Fruit fly (Drosophila melanogaster) whole organism, prepupa: Measurements from ENCODE around the gene Sap130.

Experiments used
- Blimp-1 ChIP-seq: fragments of 200-800 bp; sonication (Bioruptor generic); optimal IDR thresholded peaks from 3 replicates; lab custom pipeline; 2017; ENCODE audit warnings: missing biosample characterization, missing genetic modification characterization, mild to moderate bottlenecking, moderate library complexity, missing genetic modification reagents
- CG10631 ChIP-seq: fragments of 200-800 bp; sonication (Bioruptor generic); optimal IDR thresholded peaks from 2 replicates; lab custom pipeline; 2016; ENCODE audit warnings: missing biosample characterization, missing genetic modification characterization
- CG11294 ChIP-seq: fragments of 200-800 bp; sonication (Bioruptor generic); IDR thresholded peaks from 2 replicates; pipeline ENCODE4 v1.3.6; 2022; ENCODE audit warnings: missing biosample characterization, missing genetic modification characterization
- CG11762 ChIP-seq: fragments of 200-800 bp; sonication (Bioruptor generic); optimal IDR thresholded peaks from 3 replicates; lab custom pipeline; 2016; ENCODE audit warnings: missing biosample characterization, missing genetic modification characterization; ENCODE audit not compliant: insufficient read depth
- CG11902 ChIP-seq: fragments of 200-800 bp; sonication (Bioruptor generic); optimal IDR thresholded peaks from 3 replicates; lab custom pipeline; 2016; ENCODE audit warnings: missing biosample characterization, missing genetic modification characterization
- CG15336 ChIP-seq: fragments of 200-800 bp; sonication (Bioruptor generic); IDR thresholded peaks from 2 replicates; pipeline ENCODE4 v1.3.6; 2022; ENCODE audit warnings: missing biosample characterization, missing genetic modification characterization
- CG16779 ChIP-seq: fragments of 200-800 bp; sonication (Bioruptor generic); optimal IDR thresholded peaks from 3 replicates; lab custom pipeline; 2017; ENCODE audit warnings: missing biosample characterization, mild to moderate bottlenecking, missing genetic modification characterization
- CG3032 ChIP-seq: fragments of 200-800 bp; optimal IDR thresholded peaks from 2 replicates; lab custom pipeline; 2019; ENCODE audit warnings: missing biosample characterization, mild to moderate bottlenecking, missing genetic modification characterization, moderate library complexity
- CG32006 ChIP-seq: fragments of 200-800 bp; sonication (Bioruptor generic); optimal IDR thresholded peaks from 3 replicates; lab custom pipeline; 2017; ENCODE audit warnings: missing biosample characterization, mild to moderate bottlenecking, missing genetic modification characterization
- CG34406 ChIP-seq: fragments of 200-800 bp; sonication (Bioruptor generic); optimal IDR thresholded peaks from 3 replicates; lab custom pipeline; 2016; ENCODE audit warnings: missing biosample characterization, missing genetic modification characterization
- CG3919 ChIP-seq: fragments of 200-800 bp; sonication (Bioruptor generic); optimal IDR thresholded peaks from 3 replicates; lab custom pipeline; 2016; ENCODE audit warnings: missing biosample characterization, missing genetic modification characterization
- CG4318 ChIP-seq: fragments of 200-800 bp; sonication (Bioruptor generic); optimal IDR thresholded peaks from 3 replicates; lab custom pipeline; 2017; ENCODE audit warnings: missing biosample characterization, mild to moderate bottlenecking, missing genetic modification characterization
- CG6163 ChIP-seq: fragments of 200-800 bp; sonication (Bioruptor generic); IDR thresholded peaks from 3 replicates; pipeline ENCODE4 v1.3.6; 2022; ENCODE audit warnings: missing biosample characterization, missing genetic modification characterization
- CG6276 ChIP-seq: fragments of 200-800 bp; sonication (Bioruptor generic); optimal IDR thresholded peaks from 2 replicates; lab custom pipeline; 2017; ENCODE audit warnings: missing biosample characterization, mild to moderate bottlenecking, missing genetic modification characterization
- CG6792 ChIP-seq: fragments of 200-800 bp; sonication (Bioruptor generic); optimal IDR thresholded peaks from 3 replicates; lab custom pipeline; 2016; ENCODE audit warnings: missing biosample characterization, missing genetic modification characterization
- CG7368 ChIP-seq: fragments of 200-800 bp; sonication (Bioruptor generic); optimal IDR thresholded peaks from 3 replicates; lab custom pipeline; 2016; ENCODE audit warnings: missing biosample characterization, missing genetic modification characterization
- CG8119 ChIP-seq: fragments of 200-800 bp; sonication (Bioruptor generic); IDR thresholded peaks from 3 replicates; pipeline ENCODE4 v1.3.6; 2022; ENCODE audit warnings: missing biosample characterization, missing genetic modification characterization
- CG8319 ChIP-seq: fragments of 200-800 bp; sonication (Bioruptor generic); optimal IDR thresholded peaks from 3 replicates; lab custom pipeline; 2016; ENCODE audit warnings: missing biosample characterization, missing genetic modification characterization
- Eip75B ChIP-seq: fragments of 200-800 bp; sonication (Bioruptor generic); optimal IDR thresholded peaks from 3 replicates; lab custom pipeline; 2016; ENCODE audit warnings: missing biosample characterization, missing genetic modification characterization
- Eip78C ChIP-seq: fragments of 200-800 bp; sonication (Bioruptor generic); peaks from one replicate; lab custom pipeline; 2016; ENCODE audit warnings: missing biosample characterization, missing genetic modification characterization
- Eip93F ChIP-seq: fragments of 200-800 bp; sonication (Bioruptor generic); optimal IDR thresholded peaks from 2 replicates; lab custom pipeline; 2016; ENCODE audit warnings: missing biosample characterization, mild to moderate bottlenecking, missing genetic modification characterization
- Ets21C ChIP-seq: fragments of 200-800 bp; sonication (Bioruptor generic); optimal IDR thresholded peaks from 3 replicates; lab custom pipeline; 2016; ENCODE audit warnings: missing biosample characterization, missing genetic modification characterization
- Ets96B ChIP-seq: fragments of 200-800 bp; optimal IDR thresholded peaks from 2 replicates; lab custom pipeline; 2019; ENCODE audit warnings: missing biosample characterization, mild to moderate bottlenecking, missing genetic modification characterization, moderate library complexity
- Gug ChIP-seq: fragments of 200-800 bp; sonication (Bioruptor generic); IDR thresholded peaks from 2 replicates; pipeline ENCODE4 v1.3.6; 2022; ENCODE audit warnings: missing biosample characterization, missing genetic modification characterization
- Hr39 ChIP-seq: fragments of 200-800 bp; sonication (Bioruptor generic); optimal IDR thresholded peaks from 2 replicates; lab custom pipeline; 2016; ENCODE audit warnings: missing biosample characterization, missing genetic modification characterization
- Hr4 ChIP-seq: fragments of 200-800 bp; sonication (Bioruptor generic); optimal IDR thresholded peaks from 3 replicates; lab custom pipeline; 2016; ENCODE audit warnings: missing biosample characterization, missing genetic modification characterization
- Lpt ChIP-seq: fragments of 200-800 bp; sonication (Bioruptor generic); optimal IDR thresholded peaks from 3 replicates; lab custom pipeline; 2016; ENCODE audit warnings: missing biosample characterization, missing genetic modification characterization
- Met ChIP-seq: fragments of 200-800 bp; sonication (Bioruptor generic); optimal IDR thresholded peaks from 3 replicates; lab custom pipeline; 2016; ENCODE audit warnings: missing biosample characterization, missing genetic modification characterization
- OdsH ChIP-seq: fragments of 200-800 bp; sonication (Bioruptor generic); optimal IDR thresholded peaks from 3 replicates; lab custom pipeline; 2016; ENCODE audit warnings: missing biosample characterization, missing genetic modification characterization
- Smox ChIP-seq: fragments of 200-800 bp; sonication (Bioruptor generic); optimal IDR thresholded peaks from 3 replicates; lab custom pipeline; 2016; ENCODE audit warnings: missing biosample characterization, missing genetic modification characterization
- Sox102F ChIP-seq: fragments of 200-800 bp; sonication (Bioruptor generic); optimal IDR thresholded peaks from 2 replicates; lab custom pipeline; 2016; ENCODE audit warnings: missing biosample characterization, mild to moderate bottlenecking, missing genetic modification characterization
- Sox14 ChIP-seq: fragments of 200-800 bp; sonication (Bioruptor generic); optimal IDR thresholded peaks from 3 replicates; lab custom pipeline; 2016; ENCODE audit warnings: missing biosample characterization, missing genetic modification characterization
- Sox15 ChIP-seq: fragments of 200-800 bp; sonication (Bioruptor generic); optimal IDR thresholded peaks from 3 replicates; lab custom pipeline; 2016; ENCODE audit warnings: missing biosample characterization, missing genetic modification characterization
- achi ChIP-seq: fragments of 200-800 bp; sonication (Bioruptor generic); optimal IDR thresholded peaks from 3 replicates; lab custom pipeline; 2016; ENCODE audit warnings: missing biosample characterization, missing genetic modification characterization
- acj6 ChIP-seq: fragments of 200-800 bp; sonication (Bioruptor generic); optimal IDR thresholded peaks from 3 replicates; lab custom pipeline; 2016; ENCODE audit warnings: missing biosample characterization, missing genetic modification characterization
- dac ChIP-seq: fragments of 200-800 bp; sonication (Bioruptor generic); optimal IDR thresholded peaks from 2 replicates; lab custom pipeline; 2017; ENCODE audit warnings: missing biosample characterization, mild to moderate bottlenecking, missing genetic modification characterization
- eg ChIP-seq: fragments of 200-800 bp; sonication (Bioruptor generic); IDR thresholded peaks from 3 replicates; pipeline ENCODE4 v1.3.6; 2022; ENCODE audit warnings: missing biosample characterization, missing genetic modification characterization
- esn ChIP-seq: fragments of 200-800 bp; sonication (Bioruptor generic); optimal IDR thresholded peaks from 2 replicates; lab custom pipeline; 2016; ENCODE audit warnings: missing biosample characterization, mild to moderate bottlenecking, missing genetic modification characterization, moderate library complexity
- fd85E ChIP-seq: fragments of 200-800 bp; sonication (Bioruptor generic); optimal IDR thresholded peaks from 3 replicates; lab custom pipeline; 2016; ENCODE audit warnings: missing biosample characterization, missing genetic modification characterization
- fkh ChIP-seq: fragments of 200-800 bp; sonication (Bioruptor generic); optimal IDR thresholded peaks from 3 replicates; lab custom pipeline; 2017; ENCODE audit warnings: missing biosample characterization, mild to moderate bottlenecking, missing genetic modification characterization, moderate library complexity
- net ChIP-seq: fragments of 200-800 bp; sonication (Bioruptor generic); optimal IDR thresholded peaks from 3 replicates; lab custom pipeline; 2016; ENCODE audit warnings: missing biosample characterization, missing genetic modification characterization
- pdm3 ChIP-seq: fragments of 200-800 bp; sonication (Bioruptor generic); optimal IDR thresholded peaks from 3 replicates; lab custom pipeline; 2016; ENCODE audit warnings: missing biosample characterization, missing genetic modification characterization
- salr ChIP-seq, 2 experiments: fragments of 200-800 bp; sonication (Bioruptor generic); optimal IDR thresholded peaks; 3 replicates each; lab custom pipeline; 2016 to 2018; ENCODE audit warnings: missing biosample characterization in 2 of 2, missing genetic modification characterization in 2 of 2, mild to moderate bottlenecking in 1 of 2
- ss ChIP-seq, 2 experiments: fragments of 200-800 bp; sonication (Bioruptor generic); optimal IDR thresholded peaks; 2 replicates in 1 of 2; 3 replicates in 1 of 2; lab custom pipeline; 2017 to 2018; ENCODE audit warnings: mild to moderate bottlenecking in 2 of 2, missing biosample characterization in 2 of 2, missing genetic modification characterization in 2 of 2, moderate library complexity in 1 of 2
- svp ChIP-seq: fragments of 200-800 bp; sonication (Bioruptor generic); peaks from one replicate; lab custom pipeline; 2016; ENCODE audit warnings: missing biosample characterization, missing genetic modification characterization
- topi ChIP-seq: fragments of 200-800 bp; sonication (Bioruptor generic); optimal IDR thresholded peaks from 3 replicates; lab custom pipeline; 2016; ENCODE audit warnings: missing biosample characterization, missing genetic modification characterization
- vri ChIP-seq: fragments of 200-800 bp; sonication (Bioruptor generic); optimal IDR thresholded peaks from 3 replicates; lab custom pipeline; 2016; ENCODE audit warnings: missing biosample characterization, mild to moderate bottlenecking, missing genetic modification characterization

Gene Sap130

dm6 chr3L:12828532-12828931 lies 22.8 kb downstream of the Sap130 start:
- TF ChIP-seq CG16779 (tag; lab: Kevin White, UChicago) (no peak), vri (no peak)
- TF ChIP-seq, all 60 proteins: peak for 0

DNA sequence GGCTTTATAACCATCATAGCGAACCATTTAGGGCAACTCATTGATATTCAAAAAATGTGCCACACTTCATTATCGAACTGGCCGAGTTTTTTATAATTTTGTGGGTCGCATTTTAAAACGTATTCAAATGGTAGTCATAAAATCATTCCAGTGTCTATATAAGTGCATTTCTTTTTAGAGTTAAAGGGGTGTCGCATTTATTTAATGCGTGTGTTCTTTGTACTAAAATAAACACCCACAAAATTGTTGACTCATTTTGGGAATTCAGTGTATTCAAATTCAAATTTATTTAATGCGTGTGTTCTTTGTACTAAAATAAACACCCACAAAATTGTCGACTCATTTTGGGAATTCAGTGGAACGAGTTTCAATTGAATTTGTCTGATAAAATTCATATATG lies 24.7 kb downstream of the Sap130 start:
- TF ChIP-seq OdsH (GFP tag; lab: Kevin White, UChicago), result no peak
- TF ChIP-seq, all 60 proteins: peak for 0

dm6 chr3L:12831290-12831952 lies 25.7 kb downstream of the Sap130 start:
- peak; percentile 56 for TF ChIP-seq Sox14 (GFP tag; lab: Kevin White, UChicago)
- no peak; the same call in 1 of the 2 replicates for TF ChIP-seq CG11294 (GFP tag; lab: Robert Waterston, UW)
- peak; percentile 73 for TF ChIP-seq Hr39 (GFP tag; lab: Kevin White, UChicago)
- peak; percentile 62 for TF ChIP-seq Sox102F (GFP tag; lab: Kevin White, UChicago)
- TF ChIP-seq Eip75B, result peak; percentile 78
- TF ChIP-seq OdsH (GFP tag; lab: Kevin White, UChicago), result peak; percentile 83
- TF ChIP-seq CG10631 (GFP tag; lab: Kevin White, UChicago), result peak; percentile 71
- TF ChIP-seq CG15336 (GFP tag; lab: Robert Waterston, UW), result peak; percentile 72
- TF ChIP-seq Eip93F, result no peak
- TF ChIP-seq eg, result no peak; the same call in 1 of the 3 replicates
- TF ChIP-seq pdm3 (GFP tag; lab: Kevin White, UChicago), result peak; percentile 81
- TF ChIP-seq Lpt (GFP tag; lab: Kevin White, UChicago), result no peak
- peak; percentile 72 for TF ChIP-seq CG34406 (GFP tag; lab: Kevin White, UChicago)
- peak; percentile 80 for TF ChIP-seq CG32006
- TF ChIP-seq CG8119 (GFP tag; lab: Robert Waterston, UW), result peak; percentile 79; the same call in 2 of the 3 replicates
- TF ChIP-seq Ets21C (GFP tag; lab: Kevin White, UChicago), result peak; percentile 35
- TF ChIP-seq CG11762 (GFP tag; lab: Kevin White, UChicago), result peak; percentile 65
- peak; percentile 44 for TF ChIP-seq CG4318 (GFP tag; lab: Kevin White, UChicago)
- TF ChIP-seq CG3919 (GFP tag; lab: Kevin White, UChicago), result no peak
- peak; percentile 33 for TF ChIP-seq vri
- peak; percentile 77 for TF ChIP-seq achi (GFP tag; lab: Kevin White, UChicago)
- TF ChIP-seq fd85E (GFP tag; lab: Kevin White, UChicago), result no peak
- peak; percentile 19 for TF ChIP-seq dac (GFP tag; lab: Kevin White, UChicago)
- TF ChIP-seq CG6276 (GFP tag; lab: Kevin White, UChicago), result peak; percentile 50
- peak; percentile 73 for TF ChIP-seq topi (GFP tag; lab: Kevin White, UChicago)
- TF ChIP-seq salr (GFP tag; optimal IDR thresholded peaks at IDR 0.05; lab: Kevin White, UChicago), result peak; percentile 32 to 70
- TF ChIP-seq Gug, result peak; percentile 55; the same call in 1 of the 2 replicates
- no peak for TF ChIP-seq ss (GFP tag; optimal IDR thresholded peaks at IDR 0.05; lab: Kevin White, UChicago)
- peak; percentile 62 for TF ChIP-seq fkh (GFP tag; lab: Kevin White, UChicago)
- TF ChIP-seq Smox (GFP tag; lab: Kevin White, UChicago), result peak; percentile 67
- TF ChIP-seq CG6792 (GFP tag; lab: Kevin White, UChicago), result peak; percentile 74
- TF ChIP-seq svp (GFP tag; lab: Kevin White, UChicago), result peak; percentile 86
- TF ChIP-seq CG8319, result peak; percentile 46
- peak; percentile 74 for TF ChIP-seq acj6 (GFP tag; lab: Kevin White, UChicago)
- TF ChIP-seq esn, result peak; percentile 79
- TF ChIP-seq CG11902, result peak; percentile 40
- TF ChIP-seq net (GFP tag; lab: Kevin White, UChicago), result peak; percentile 72
- TF ChIP-seq Eip78C (GFP tag; lab: Kevin White, UChicago), result peak; percentile 95
- TF ChIP-seq CG3032 (tag; lab: Kevin White, UChicago), result peak; percentile 70
- TF ChIP-seq Blimp-1 (GFP tag; lab: Kevin White, UChicago), result no peak
- TF ChIP-seq Met, result peak; percentile 59
- peak; percentile 75 for TF ChIP-seq Ets96B (tag; lab: Kevin White, UChicago)
- TF ChIP-seq CG6163, result no peak
- TF ChIP-seq Hr4 (GFP tag; lab: Kevin White, UChicago), result peak; percentile 79
- peak; percentile 64 for TF ChIP-seq CG7368
- peak; percentile 60 for TF ChIP-seq Sox15 (GFP tag; lab: Kevin White, UChicago)
